Worm (Caenorhabditis elegans): ENCODE results near the gene F36F12.2.

The F36F12.2 gene

DNA sequence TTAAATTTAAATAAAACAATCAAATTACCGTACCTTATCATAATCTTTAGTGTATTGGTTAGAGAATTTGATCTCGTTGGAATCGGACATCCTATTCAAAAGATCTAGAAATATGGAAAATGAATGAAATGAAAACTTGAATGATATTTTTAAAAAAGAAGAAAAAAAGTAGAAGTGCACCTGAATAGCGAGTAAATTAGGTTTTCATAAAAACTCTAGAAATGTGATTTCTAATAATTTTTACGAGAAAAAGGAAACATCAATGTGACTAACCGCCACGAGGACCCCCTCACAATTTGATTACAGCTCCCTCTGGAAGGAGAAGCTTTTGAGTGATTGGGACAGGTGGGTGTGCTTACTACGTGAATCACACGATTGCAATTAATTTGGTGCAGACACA is 49.1 kb downstream of the F36F12.2 start, which contains the start of gene Y40B10A.5:
Y40B10A.5 (minus strand) TSS at position 101 of the 400 bp plus-strand sequence.
- TF ChIP-seq hif-1 (tag; optimal IDR thresholded peaks at IDR 0.05) (no peak), spr-1 (tag; optimal IDR thresholded peaks at IDR 0.05) (no peak), lin-29 (GFP tag; IDR thresholded peaks at IDR 0.05) (no peak), lsy-2 (tag; optimal IDR thresholded peaks at IDR 0.05) (no peak), T20F7.1 (GFP tag; optimal IDR thresholded peaks at IDR 0.05) (no peak), F44E2.7 (GFP tag; IDR thresholded peaks at IDR 0.05) (no peak), nhr-42 (GFP tag; IDR thresholded peaks at IDR 0.05) (no peak), lim-7 (GFP tag; IDR thresholded peaks at IDR 0.05) (no peak), vab-7 (GFP tag; IDR thresholded peaks at IDR 0.05) (no peak), dmd-8 (GFP tag; IDR thresholded peaks at IDR 0.05) (no peak), arid-1 (GFP tag; conservative IDR thresholded peaks at IDR 0.05) (no peak), mdl-1 (tag; optimal IDR thresholded peaks at IDR 0.05) (no peak), lin-1 (GFP tag; IDR thresholded peaks at IDR 0.05) (no peak), gei-8 (GFP tag; optimal IDR thresholded peaks at IDR 0.05) (no peak)
